Fruit fly (Drosophila melanogaster) whole organism, embryonic: ENCODE results near the gene CG7120.

Source experiments
- Asciz ChIP-seq: fragments of 200-800 bp; sonication (Bioruptor generic); optimal IDR thresholded peaks from 2 replicates; lab custom pipeline; 2017; ENCODE audit warnings: missing biosample characterization, mild to moderate bottlenecking, missing genetic modification characterization, missing genetic modification reagents
- Atf3 ChIP-seq: fragments of 200-800 bp; sonication (Bioruptor generic); optimal IDR thresholded peaks from 3 replicates; lab custom pipeline; 2016; ENCODE audit warnings: missing biosample characterization, missing genetic modification characterization
- BtbVII ChIP-seq: fragments of 200-800 bp; sonication (Bioruptor generic); optimal IDR thresholded peaks from 3 replicates; lab custom pipeline; 2017; ENCODE audit warnings: missing biosample characterization, mild to moderate bottlenecking, missing genetic modification characterization
- CG11456 ChIP-seq: fragments of 200-800 bp; sonication (Bioruptor generic); IDR thresholded peaks from 3 replicates; pipeline ENCODE4 v1.3.6; 2022; ENCODE audit warnings: missing biosample characterization, missing genetic modification characterization
- CG11504 ChIP-seq: fragments of 200-800 bp; sonication (Bioruptor generic); optimal IDR thresholded peaks from 3 replicates; lab custom pipeline; 2019; ENCODE audit warnings: missing biosample characterization, mild to moderate bottlenecking, missing genetic modification characterization, moderate library complexity
- CG11723 ChIP-seq: fragments of 200-800 bp; sonication (Bioruptor generic); optimal IDR thresholded peaks from 2 replicates; lab custom pipeline; 2017; ENCODE audit warnings: missing biosample characterization, mild to moderate bottlenecking, missing genetic modification characterization
- CG15514 ChIP-seq: fragments of 200-800 bp; sonication (Bioruptor generic); optimal IDR thresholded peaks from 3 replicates; lab custom pipeline; 2017; ENCODE audit warnings: missing biosample characterization, missing genetic modification characterization, mild to moderate bottlenecking, moderate library complexity, missing genetic modification reagents
- CG17568 ChIP-seq: fragments of 200-800 bp; sonication (Bioruptor generic); optimal IDR thresholded peaks from 2 replicates; lab custom pipeline; 2018; ENCODE audit warnings: missing biosample characterization, mild to moderate bottlenecking, missing genetic modification characterization, moderate library complexity
- CG2116 ChIP-seq: fragments of 200-800 bp; sonication (Bioruptor generic); optimal IDR thresholded peaks from 3 replicates; lab custom pipeline; 2018; ENCODE audit warnings: missing biosample characterization, mild to moderate bottlenecking, missing genetic modification characterization
- CG2120 ChIP-seq: fragments of 200-800 bp; sonication (Bioruptor generic); optimal IDR thresholded peaks from 3 replicates; lab custom pipeline; 2016; ENCODE audit warnings: missing biosample characterization, missing genetic modification characterization
- CG2199 ChIP-seq: fragments of 200-800 bp; sonication (Bioruptor generic); IDR thresholded peaks from 3 replicates; pipeline ENCODE4 v1.3.6; 2022; ENCODE audit warnings: missing biosample characterization, missing genetic modification characterization
- CG2202 ChIP-seq: fragments of 200-800 bp; sonication (Bioruptor generic); optimal IDR thresholded peaks from 2 replicates; lab custom pipeline; 2018; ENCODE audit warnings: missing biosample characterization, mild to moderate bottlenecking, missing genetic modification characterization
- CG3163 ChIP-seq: fragments of 200-800 bp; sonication (Bioruptor generic); optimal IDR thresholded peaks from 3 replicates; lab custom pipeline; 2016; ENCODE audit warnings: missing biosample characterization, missing genetic modification characterization
- CG32532 ChIP-seq: fragments of 200-800 bp; sonication (Bioruptor generic); IDR thresholded peaks from 2 replicates; pipeline ENCODE4 v1.3.6; 2022; ENCODE audit warnings: missing biosample characterization, missing genetic modification characterization
- CG34422 ChIP-seq: fragments of 200-800 bp; sonication (Bioruptor generic); IDR thresholded peaks from 3 replicates; pipeline ENCODE4 v1.3.6; 2022; ENCODE audit warnings: missing biosample characterization, missing genetic modification characterization
- CG5180 ChIP-seq: fragments of 200-800 bp; sonication (Bioruptor generic); optimal IDR thresholded peaks from 3 replicates; lab custom pipeline; 2017; ENCODE audit warnings: missing biosample characterization, missing genetic modification characterization, mild to moderate bottlenecking, moderate library complexity, missing genetic modification reagents
- CG6689 ChIP-seq: fragments of 200-800 bp; sonication (Bioruptor generic); IDR thresholded peaks from 2 replicates; pipeline ENCODE4 v1.3.6; 2022; ENCODE audit warnings: missing biosample characterization, missing genetic modification characterization
- CG7745 ChIP-seq: fragments of 200-800 bp; sonication (Bioruptor generic); optimal IDR thresholded peaks from 2 replicates; lab custom pipeline; 2018; ENCODE audit warnings: missing biosample characterization, mild to moderate bottlenecking, missing genetic modification characterization, moderate library complexity
- CG7839 ChIP-seq: fragments of 200-800 bp; sonication (Bioruptor generic); optimal IDR thresholded peaks from 3 replicates; lab custom pipeline; 2018; ENCODE audit warnings: missing biosample characterization, mild to moderate bottlenecking, missing genetic modification characterization, moderate library complexity
- CG8944 ChIP-seq: fragments of 200-800 bp; sonication (Bioruptor generic); optimal IDR thresholded peaks from 3 replicates; lab custom pipeline; 2016; ENCODE audit warnings: missing biosample characterization, missing genetic modification characterization
- CG9876 ChIP-seq: fragments of 200-800 bp; sonication (Bioruptor generic); optimal IDR thresholded peaks from 2 replicates; lab custom pipeline; 2016; ENCODE audit warnings: missing biosample characterization, missing genetic modification characterization
- Dip3 ChIP-seq: fragments of 200-800 bp; sonication (Bioruptor generic); optimal IDR thresholded peaks from 3 replicates; lab custom pipeline; 2016; ENCODE audit warnings: missing biosample characterization, missing genetic modification characterization
- Eip74EF ChIP-seq, 2 experiments: fragments of 200-800 bp in 1 of 2; fragments of >200 bp in 1 of 2; sonication (Bioruptor generic) in 1 of 2; optimal IDR thresholded peaks; 2 replicates each; lab custom pipeline; 2017 to 2019; ENCODE audit warnings: missing biosample characterization in 2 of 2, missing genetic modification characterization in 2 of 2, mild to moderate bottlenecking in 1 of 2, moderate library complexity in 1 of 2
- HLH54F ChIP-seq: fragments of 200-800 bp; sonication (Bioruptor generic); optimal IDR thresholded peaks from 3 replicates; lab custom pipeline; 2016; ENCODE audit warnings: missing biosample characterization, missing genetic modification characterization
- Hsf ChIP-seq: fragments of 200-800 bp; sonication (Bioruptor generic); optimal IDR thresholded peaks from 3 replicates; lab custom pipeline; 2016; ENCODE audit warnings: missing biosample characterization, missing genetic modification characterization
- Kr ChIP-seq: fragments of 200-800 bp; sonication (Bioruptor generic); optimal IDR thresholded peaks from 2 replicates; lab custom pipeline; 2017; ENCODE audit warnings: missing biosample characterization, mild to moderate bottlenecking, missing genetic modification characterization
- Side ChIP-seq: fragments of 200-800 bp; sonication (Bioruptor generic); optimal IDR thresholded peaks from 2 replicates; lab custom pipeline; 2016; ENCODE audit warnings: missing biosample characterization, missing genetic modification characterization
- Sin3A ChIP-seq: fragments of >200 bp; optimal IDR thresholded peaks from 2 replicates; lab custom pipeline; 2018
- Spps ChIP-seq: fragments of 200-800 bp; sonication (Bioruptor generic); optimal IDR thresholded peaks from 2 replicates; lab custom pipeline; 2018; ENCODE audit warnings: missing biosample characterization, mild to moderate bottlenecking, missing genetic modification characterization
- Xrp1 ChIP-seq: fragments of 200-800 bp; sonication (Bioruptor generic); IDR thresholded peaks from 2 replicates; pipeline ENCODE4 v1.3.6; 2022; ENCODE audit warnings: missing biosample characterization, missing genetic modification characterization
- YL-1 ChIP-seq: fragments of 200-800 bp; sonication (Bioruptor generic); optimal IDR thresholded peaks from 3 replicates; lab custom pipeline; 2017; ENCODE audit warnings: missing biosample characterization, mild to moderate bottlenecking, missing genetic modification characterization
- abd-A ChIP-seq: fragments of 200-800 bp; sonication (Bioruptor generic); optimal IDR thresholded peaks from 3 replicates; lab custom pipeline; 2019; ENCODE audit warnings: missing biosample characterization, mild to moderate bottlenecking, missing genetic modification characterization, moderate library complexity
- bab2 ChIP-seq: fragments of 200-800 bp; sonication (Bioruptor generic); optimal IDR thresholded peaks from 2 replicates; lab custom pipeline; 2016; ENCODE audit warnings: missing biosample characterization, missing genetic modification characterization
- bbx ChIP-seq: fragments of 200-800 bp; sonication (Bioruptor generic); IDR thresholded peaks from 2 replicates; pipeline ENCODE4 v1.3.6; 2022; ENCODE audit warnings: missing biosample characterization, missing genetic modification characterization; ENCODE audit not compliant: partially characterized antibody
- bowl ChIP-seq: fragments of 200-800 bp; sonication (Bioruptor generic); IDR thresholded peaks from 2 replicates; pipeline ENCODE4 v1.3.6; 2022; ENCODE audit warnings: missing biosample characterization, missing genetic modification characterization
- cg ChIP-seq: fragments of 200-800 bp; sonication (Bioruptor generic); optimal IDR thresholded peaks from 3 replicates; lab custom pipeline; 2019; ENCODE audit warnings: missing biosample characterization, mild to moderate bottlenecking, missing genetic modification characterization, moderate library complexity
- chn ChIP-seq: fragments of 200-800 bp; sonication (Bioruptor generic); optimal IDR thresholded peaks from 2 replicates; lab custom pipeline; 2016; ENCODE audit warnings: missing biosample characterization, missing genetic modification characterization
- danr ChIP-seq: fragments of 200-800 bp; sonication (Bioruptor generic); IDR thresholded peaks from 2 replicates; pipeline ENCODE4 v1.3.6; 2022; ENCODE audit warnings: missing biosample characterization, missing genetic modification characterization
- grn ChIP-seq: fragments of 200-800 bp; sonication (Bioruptor generic); optimal IDR thresholded peaks from 3 replicates; lab custom pipeline; 2017; ENCODE audit warnings: missing biosample characterization, missing genetic modification characterization
- gt ChIP-seq: fragments of 200-800 bp; sonication (Bioruptor generic); IDR thresholded peaks from 2 replicates; pipeline ENCODE4 v1.3.6; 2022; ENCODE audit warnings: missing biosample characterization, missing genetic modification characterization
- hb ChIP-seq: fragments of 200-800 bp; sonication (Bioruptor generic); IDR thresholded peaks from 3 replicates; pipeline ENCODE4 v1.3.6; 2022; ENCODE audit warnings: missing biosample characterization, missing genetic modification characterization; ENCODE audit not compliant: partially characterized antibody
- lmd ChIP-seq: fragments of 200-800 bp; sonication (Bioruptor generic); IDR thresholded peaks from 2 replicates; pipeline ENCODE4 v1.3.6; 2022; ENCODE audit warnings: missing biosample characterization, missing genetic modification characterization
- lola ChIP-seq, 3 experiments: fragments of >200 bp in 2 of 3; fragments of 200-800 bp in 1 of 3; sonication (Bioruptor generic) in 1 of 3; optimal IDR thresholded peaks; 2 replicates each; lab custom pipeline; 2017 to 2019; ENCODE audit warnings: missing biosample characterization in 3 of 3, missing genetic modification characterization in 3 of 3, mild to moderate bottlenecking in 1 of 3, moderate library complexity in 1 of 3
- phol ChIP-seq: fragments of 200-800 bp; sonication (Bioruptor generic); optimal IDR thresholded peaks from 3 replicates; lab custom pipeline; 2018; ENCODE audit warnings: missing biosample characterization, mild to moderate bottlenecking, missing genetic modification characterization, moderate library complexity
- slbo ChIP-seq: fragments of 200-800 bp; sonication (Bioruptor generic); IDR thresholded peaks from 2 replicates; pipeline ENCODE4 v1.3.6; 2022; ENCODE audit warnings: missing biosample characterization, missing genetic modification characterization
- stc ChIP-seq: fragments of 200-800 bp; sonication (Bioruptor generic); IDR thresholded peaks from 2 replicates; pipeline ENCODE4 v1.3.6; 2022; ENCODE audit warnings: missing biosample characterization, missing genetic modification characterization
- tx ChIP-seq: fragments of 200-800 bp; sonication (Bioruptor generic); optimal IDR thresholded peaks from 2 replicates; lab custom pipeline; 2016; ENCODE audit warnings: missing biosample characterization, missing genetic modification characterization
- unc-4 ChIP-seq: fragments of 200-800 bp; sonication (Bioruptor generic); IDR thresholded peaks from 2 replicates; pipeline ENCODE4 v1.3.6; 2022; ENCODE audit warnings: missing biosample characterization, missing genetic modification characterization; ENCODE audit not compliant: partially characterized antibody
- zf30C ChIP-seq: fragments of 200-800 bp; sonication (Bioruptor generic); optimal IDR thresholded peaks from 3 replicates; lab custom pipeline; 2018; ENCODE audit warnings: missing biosample characterization, mild to moderate bottlenecking, missing genetic modification characterization

Gene CG7120

DNA sequence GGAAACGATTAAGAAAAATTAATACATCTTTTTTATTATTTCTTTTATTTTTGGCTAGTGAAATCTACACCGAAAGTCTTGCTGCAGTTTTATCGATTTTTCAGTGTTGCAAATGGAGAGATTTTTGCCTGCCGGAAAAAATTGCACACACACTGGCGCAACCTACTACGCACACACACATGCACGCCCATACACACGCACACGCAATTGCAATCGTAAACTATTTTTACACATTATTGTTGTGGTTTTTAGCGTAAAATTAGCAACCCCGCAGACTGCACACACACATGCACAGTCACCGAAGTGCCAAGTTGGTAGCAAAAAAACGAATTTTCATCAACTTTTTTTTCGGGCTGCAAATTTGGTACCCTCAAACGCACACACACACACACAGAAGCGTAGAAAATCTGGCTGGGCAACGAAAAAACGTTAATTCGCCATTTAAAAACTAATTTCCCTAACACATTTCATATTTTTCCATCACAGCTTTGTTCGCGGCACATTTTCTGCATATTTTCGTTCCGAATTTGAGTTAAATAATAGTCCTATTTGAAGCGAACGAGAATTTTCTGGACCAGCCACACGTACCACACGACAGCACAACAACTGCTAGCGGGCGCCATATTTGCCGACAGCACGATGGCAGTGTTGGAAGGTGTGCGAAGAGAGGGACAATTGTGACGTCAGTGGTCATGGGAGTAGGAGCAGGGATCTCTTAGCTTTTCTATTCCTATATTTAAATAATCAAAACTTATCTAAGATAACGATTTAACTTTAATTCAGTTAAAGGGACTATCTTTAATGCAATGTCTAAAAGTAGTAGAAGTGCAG, 46.2 kb downstream of the CG7120 start, which contains the start of gene Unr:
TSS of gene Unr (minus strand) at position 637 of the 831 bp plus-strand sequence.
- TF ChIP-seq CG11504 (tag; lab: Kevin White, UChicago): peak; percentile 63
- no peak for TF ChIP-seq CG11456
- peak; percentile 81 for TF ChIP-seq CG7839 (tag; lab: Kevin White, UChicago)
- peak; percentile 58 for TF ChIP-seq Sin3A (lab: Kevin White, UChicago)
- peak; percentile 97 for TF ChIP-seq cg (GFP tag; lab: Kevin White, UChicago)
- TF ChIP-seq HLH54F (GFP tag; lab: Kevin White, UChicago): peak; percentile 89
- TF ChIP-seq bowl (GFP tag; lab: Robert Waterston, UW): peak; percentile 60; the same call in 1 of the 2 replicates
- TF ChIP-seq CG2120 (GFP tag; lab: Kevin White, UChicago): peak; percentile 92
- peak; percentile 80 for TF ChIP-seq CG2116 (GFP tag; lab: Kevin White, UChicago)
- TF ChIP-seq lmd: peak; percentile 85
- peak; percentile 35 for TF ChIP-seq BtbVII (GFP tag; lab: Kevin White, UChicago)
- peak; percentile 75 for TF ChIP-seq stc (GFP tag; lab: Robert Waterston, UW)
- TF ChIP-seq CG2199 (GFP tag; lab: Robert Waterston, UW): no peak; the same call in 2 of the 3 replicates
- TF ChIP-seq chn (GFP tag; lab: Kevin White, UChicago): peak; percentile 88
- no peak; the same call in 1 of the 2 replicates for TF ChIP-seq gt
- peak; percentile 74 for TF ChIP-seq CG6689 (GFP tag; lab: Robert Waterston, UW)
- peak; percentile 74 for TF ChIP-seq Atf3 (GFP tag; lab: Kevin White, UChicago)
- peak; percentile 6 for TF ChIP-seq CG5180 (GFP tag; lab: Kevin White, UChicago)
- peak; percentile 71 for TF ChIP-seq Side
- no peak for TF ChIP-seq unc-4
- peak; percentile 82 for TF ChIP-seq Xrp1
- peak; percentile 62 for TF ChIP-seq CG3163
- peak; percentile 21 for TF ChIP-seq grn (GFP tag; lab: Kevin White, UChicago)
- no peak for TF ChIP-seq danr (GFP tag; lab: Robert Waterston, UW)
- peak; percentile 27 for TF ChIP-seq CG2202 (tag; lab: Kevin White, UChicago)
- no peak for TF ChIP-seq abd-A
- peak; percentile 84 for TF ChIP-seq Dip3 (GFP tag; lab: Kevin White, UChicago)
- peak; percentile 91 for TF ChIP-seq CG34422 (GFP tag; lab: Robert Waterston, UW)
- peak; percentile 96 for TF ChIP-seq YL-1 (GFP tag; lab: Kevin White, UChicago)
- peak; percentile 89 for TF ChIP-seq slbo (GFP tag; lab: Robert Waterston, UW)
- peak; percentile 57 for TF ChIP-seq CG11723 (GFP tag; lab: Kevin White, UChicago)
- TF ChIP-seq hb: no peak
- peak; percentile 28 for TF ChIP-seq Asciz (GFP tag; lab: Kevin White, UChicago)
- TF ChIP-seq Hsf (GFP tag; lab: Kevin White, UChicago): peak; percentile 84
- TF ChIP-seq Eip74EF (GFP tag; optimal IDR thresholded peaks at IDR 0.05; lab: Kevin White, UChicago): peak in 1 of 2 experiments; percentile 60
- TF ChIP-seq CG17568 (GFP tag; lab: Kevin White, UChicago): peak; percentile 47
- TF ChIP-seq CG32532: peak; percentile 93
- no peak for TF ChIP-seq bbx
- peak; percentile 49 for TF ChIP-seq tx (GFP tag; lab: Kevin White, UChicago)
- peak; percentile 72 for TF ChIP-seq CG8944 (GFP tag; lab: Kevin White, UChicago)
- peak; percentile 99 for TF ChIP-seq phol (tag; lab: Kevin White, UChicago)
- no peak for TF ChIP-seq Kr (GFP tag; lab: Kevin White, UChicago)
- peak; percentile 77 for TF ChIP-seq CG15514 (GFP tag; lab: Kevin White, UChicago)
- no peak for TF ChIP-seq CG7745 (tag; lab: Kevin White, UChicago)
- TF ChIP-seq Spps: no peak
- peak; percentile 88 for TF ChIP-seq bab2 (GFP tag; lab: Kevin White, UChicago)
- peak; percentile 70 for TF ChIP-seq CG9876
- TF ChIP-seq lola (GFP tag; optimal IDR thresholded peaks at IDR 0.05; lab: Kevin White, UChicago): peak in 2 of 3 experiments; percentile 48 to 60
- TF ChIP-seq zf30C (GFP tag; lab: Kevin White, UChicago): peak; percentile 46
